Worm (Caenorhabditis elegans): Measurements from ENCODE around the gene C34F11.2.

DNA sequence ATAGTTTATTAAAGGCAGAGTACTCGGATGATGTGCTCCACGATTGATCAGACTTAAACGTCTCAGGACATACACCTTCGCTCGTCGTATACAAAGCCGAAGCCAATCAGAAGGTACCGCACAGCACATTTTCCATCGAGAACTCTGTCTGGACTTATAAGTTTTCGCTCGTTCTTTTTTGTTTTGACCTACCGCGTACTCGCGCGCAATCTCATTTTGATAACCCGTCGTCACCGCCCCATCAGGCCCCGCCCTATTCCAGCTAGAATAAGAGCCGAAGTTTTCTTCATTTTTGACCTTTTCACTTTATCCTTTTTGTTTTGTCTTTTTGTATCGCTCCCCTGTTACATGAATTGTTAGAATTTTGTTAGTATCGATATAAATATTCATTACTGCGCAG, 17.5 kb downstream of the C34F11.2 start, which contains the start of gene EGAP2.2:
- TF ChIP-seq gmeb-1 (tag; optimal IDR thresholded peaks at IDR 0.05) (no peak), nhr-25 (tag; optimal IDR thresholded peaks at IDR 0.05) (no peak), ZK546.5 (tag; optimal IDR thresholded peaks at IDR 0.05) (no peak), sem-4 (tag; optimal IDR thresholded peaks at IDR 0.05) (no peak), lin-13 (GFP tag; optimal IDR thresholded peaks at IDR 0.05) (no peak), ztf-1 (GFP tag; conservative IDR thresholded peaks at IDR 0.05) (no peak), lin-39 (tag; optimal IDR thresholded peaks at IDR 0.05) (no peak)
